Fruit fly (Drosophila melanogaster): ENCODE results near the gene Ilp2.
A peak's percentile ranks its signal among the peaks of the same experiment; 100 is the strongest.

Gene Ilp2

DNA sequence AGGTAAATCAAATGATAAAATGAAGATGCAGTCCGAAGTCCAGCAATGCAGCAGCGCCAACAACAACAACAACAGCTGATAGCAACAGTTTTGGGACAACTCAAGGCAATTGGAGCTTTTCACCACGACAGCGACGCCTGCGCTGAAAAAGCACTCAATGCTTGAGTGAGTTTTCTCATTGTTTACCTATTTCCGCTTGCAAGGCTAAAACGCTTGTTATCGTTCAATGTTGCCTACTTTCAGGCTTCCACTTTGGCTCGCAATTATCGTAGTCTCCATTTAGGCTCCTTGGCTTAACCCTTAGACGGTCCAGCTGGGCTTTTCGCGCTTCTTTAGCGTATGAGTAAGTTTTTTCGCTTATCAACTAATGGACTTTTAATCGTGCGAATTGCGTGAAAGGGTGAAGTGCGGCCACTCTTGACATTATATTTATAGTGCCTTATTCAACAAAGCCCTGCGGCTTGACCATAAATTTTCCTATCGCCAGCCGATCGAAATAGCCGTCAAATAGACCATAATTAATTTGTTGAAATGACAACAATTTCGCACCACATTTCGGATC lies 37.4 kb upstream of the Ilp2 start (continued):
- TF ChIP-seq peb (GFP tag; IDR thresholded peaks at IDR 0.05) (no peak), rib (GFP tag; IDR thresholded peaks at IDR 0.05) (no peak), Hmx (GFP tag; optimal IDR thresholded peaks at IDR 0.05) (no peak), ara (GFP tag; IDR thresholded peaks at IDR 0.05) (0 out of 2 replicates have a peak, but pooled peaks have one; percentile 5), ATbp (GFP tag; optimal IDR thresholded peaks at IDR 0.05) (no peak), pita (GFP tag; optimal IDR thresholded peaks at IDR 0.05) (no peak), Lhr (GFP tag; optimal IDR thresholded peaks at IDR 0.05) (peak; percentile 15), Hr39 (optimal IDR thresholded peaks at IDR 0.05) (no peak), D19B (GFP tag; optimal IDR thresholded peaks at IDR 0.05) (no peak), HLH54F (GFP tag; optimal IDR thresholded peaks at IDR 0.05) (no peak), CG34224 (GFP tag; IDR thresholded peaks at IDR 0.05; ENCODE audit: partially characterized antibody) (0 out of 3 replicates have a peak, but pooled peaks have one; percentile 36), CG7987 (GFP tag; optimal IDR thresholded peaks at IDR 0.05) (peak; percentile 46), CG3995 (GFP tag; optimal IDR thresholded peaks at IDR 0.05) (no peak), CG7928 (GFP tag; optimal IDR thresholded peaks at IDR 0.05) (no peak), Atf-2 (GFP tag; optimal IDR thresholded peaks at IDR 0.05) (no peak), sisA (GFP tag; IDR thresholded peaks at IDR 0.05) (no peak), CG4360 (GFP tag; IDR thresholded peaks at IDR 0.05) (peak; percentile 46; the same call in 1 of the 2 replicates), Aef1 (GFP tag; IDR thresholded peaks at IDR 0.05) (no peak), Spps (tag; optimal IDR thresholded peaks at IDR 0.05) (no peak), Deaf1 (tag; optimal IDR thresholded peaks at IDR 0.05) (no peak), gce (GFP tag; IDR thresholded peaks at IDR 0.05) (no peak), stc (GFP tag; IDR thresholded peaks at IDR 0.05) (no peak), onecut (GFP tag; IDR thresholded peaks at IDR 0.05) (peak; percentile 21; the same call in 1 of the 2 replicates), Kr (GFP tag; optimal IDR thresholded peaks at IDR 0.05) (no peak), CG1832 (GFP tag; optimal IDR thresholded peaks at IDR 0.05) (no peak), pros (GFP tag; optimal IDR thresholded peaks at IDR 0.05) (no peak), Bdp1 (GFP tag; optimal IDR thresholded peaks at IDR 0.05) (no peak), ftz-f1 (GFP tag; optimal IDR thresholded peaks at IDR 0.05) (peak; percentile 96), CG12299 (tag; optimal IDR thresholded peaks at IDR 0.05) (no peak), CG12236 (GFP tag; optimal IDR thresholded peaks at IDR 0.05) (no peak), CG2120 (GFP tag; optimal IDR thresholded peaks at IDR 0.05) (no peak), CoRest (tag; optimal IDR thresholded peaks at IDR 0.05) (no peak), CG3163 (GFP tag; optimal IDR thresholded peaks at IDR 0.05) (peak; percentile 64), CG13894 (tag; optimal IDR thresholded peaks at IDR 0.05) (no peak), BEAF-32 (GFP tag; optimal IDR thresholded peaks at IDR 0.05) (no peak), CG8924 (tag; optimal IDR thresholded peaks at IDR 0.05) (no peak), sens (GFP tag) (peak; percentile 79), croc (GFP tag; conservative IDR thresholded peaks at IDR 0.05) (no peak), org-1 (GFP tag; optimal IDR thresholded peaks at IDR 0.05) (no peak), nau (GFP tag; optimal IDR thresholded peaks at IDR 0.05) (peak; percentile 29), ro (GFP tag; IDR thresholded peaks at IDR 0.05) (no peak), cato (GFP tag; optimal IDR thresholded peaks at IDR 0.05; ENCODE audit: borderline replicate concordance) (no peak), nerfin-1 (tag; optimal IDR thresholded peaks at IDR 0.05) (no peak), CG33557 (GFP tag; optimal IDR thresholded peaks at IDR 0.05) (no peak), tna (GFP tag; IDR thresholded peaks at IDR 0.05; ENCODE audit: partially characterized antibody) (no peak), bab2 (GFP tag; optimal IDR thresholded peaks at IDR 0.05) (no peak), CG18619 (GFP tag; optimal IDR thresholded peaks at IDR 0.05) (peak; percentile 15), CG1602 (GFP tag; optimal IDR thresholded peaks at IDR 0.05) (no peak), exex (tag; optimal IDR thresholded peaks at IDR 0.05) (peak; percentile 100), wdn (GFP tag; IDR thresholded peaks at IDR 0.05) (no peak), cg (GFP tag; optimal IDR thresholded peaks at IDR 0.05) (no peak)
